Fruit fly (Drosophila melanogaster): ENCODE results near the gene CG32201.
A peak's percentile ranks its signal among the peaks of the same experiment; 100 is the strongest.

CG32201 gene

DNA sequence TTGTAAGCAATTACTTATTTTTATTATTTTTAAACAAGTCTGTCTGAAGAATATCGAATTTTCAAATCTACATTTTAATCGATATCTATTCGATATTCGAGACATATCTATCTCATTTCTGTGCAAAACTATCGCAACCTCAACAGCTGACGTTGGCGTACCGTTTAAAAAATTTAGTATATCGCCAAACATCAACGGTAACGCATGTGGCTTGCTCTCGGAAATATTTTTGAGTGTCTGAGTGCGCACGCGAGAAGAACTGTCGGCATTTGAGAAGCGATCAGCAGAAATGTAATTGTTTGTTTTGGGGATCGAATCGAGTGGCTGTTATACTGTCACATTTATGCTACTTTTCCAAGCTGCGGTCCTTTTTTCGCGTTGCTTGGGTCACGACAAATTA, 16.4 kb downstream of the CG32201 start, which contains the start of gene MYPT-75D (continued):
- peak; percentile 29 for TF ChIP-seq CG30020 (tag; optimal IDR thresholded peaks at IDR 0.05)
- peak; percentile 81 for TF ChIP-seq CG2129 (GFP tag; IDR thresholded peaks at IDR 0.05; ENCODE audit: partially characterized antibody)
- no peak for TF ChIP-seq CG11093 (GFP tag; IDR thresholded peaks at IDR 0.05)
- no peak for TF ChIP-seq Trl (optimal IDR thresholded peaks at IDR 0.05)
- peak; percentile 51 for TF ChIP-seq Trl (GFP tag; optimal IDR thresholded peaks at IDR 0.05)
- no peak for TF ChIP-seq Mad (GFP tag; optimal IDR thresholded peaks at IDR 0.05)
- no peak for TF ChIP-seq CG18599 (GFP tag; optimal IDR thresholded peaks at IDR 0.05)
- no peak for TF ChIP-seq CG10209 (GFP tag; optimal IDR thresholded peaks at IDR 0.05)
- peak; percentile 45 for TF ChIP-seq Fer1 (GFP tag; optimal IDR thresholded peaks at IDR 0.05)
- TF ChIP-seq pb (GFP tag; optimal IDR thresholded peaks at IDR 0.05): no peak
- TF ChIP-seq dm (GFP tag; optimal IDR thresholded peaks at IDR 0.05): peak; percentile 57
- no peak for TF ChIP-seq seq (GFP tag; IDR thresholded peaks at IDR 0.05)
- TF ChIP-seq nerfin-1 (tag; optimal IDR thresholded peaks at IDR 0.05): peak; percentile 67
- peak; percentile 14 for TF ChIP-seq lbe (GFP tag; optimal IDR thresholded peaks at IDR 0.05)
- no peak for TF ChIP-seq sisA (GFP tag; IDR thresholded peaks at IDR 0.05)
- TF ChIP-seq sug (tag; optimal IDR thresholded peaks at IDR 0.05): peak; percentile 41
- TF ChIP-seq CG8765 (GFP tag; IDR thresholded peaks at IDR 0.05): no peak
- TF ChIP-seq slp2 (GFP tag; optimal IDR thresholded peaks at IDR 0.05): no peak
- TF ChIP-seq chm (GFP tag; IDR thresholded peaks at IDR 0.05): peak; percentile 83
- TF ChIP-seq CG16815 (GFP tag; optimal IDR thresholded peaks at IDR 0.05): no peak
- no peak for TF ChIP-seq ewg (GFP tag; optimal IDR thresholded peaks at IDR 0.05)
- peak; percentile 46 for TF ChIP-seq CrebB (tag; optimal IDR thresholded peaks at IDR 0.05)
- TF ChIP-seq Dbx (GFP tag; IDR thresholded peaks at IDR 0.05): peak; percentile 52; the same call in 2 of the 3 replicates
- TF ChIP-seq corto (GFP tag; optimal IDR thresholded peaks at IDR 0.05): no peak
- peak; percentile 30 for TF ChIP-seq CG33213 (GFP tag; optimal IDR thresholded peaks at IDR 0.05)
- no peak for TF ChIP-seq CG6254 (GFP tag; optimal IDR thresholded peaks at IDR 0.05)
- TF ChIP-seq H15 (GFP tag; IDR thresholded peaks at IDR 0.05): no peak
- TF ChIP-seq sob (GFP tag; IDR thresholded peaks at IDR 0.05): 0 out of 2 replicates have a peak, but pooled peaks have one; percentile 33
- TF ChIP-seq sr (GFP tag; IDR thresholded peaks at IDR 0.05): peak; percentile 54; the same call in 1 of the 3 replicates
- no peak for TF ChIP-seq sima (GFP tag; optimal IDR thresholded peaks at IDR 0.05)
- peak; percentile 38; the same call in 1 of the 2 replicates for TF ChIP-seq Rfx (GFP tag; IDR thresholded peaks at IDR 0.05)
- TF ChIP-seq Six4 (GFP tag; optimal IDR thresholded peaks at IDR 0.05): no peak
- no peak for TF ChIP-seq CG11456 (GFP tag; IDR thresholded peaks at IDR 0.05)
- TF ChIP-seq CG16863 (GFP tag; optimal IDR thresholded peaks at IDR 0.05): peak; percentile 17
- peak; percentile 89 for TF ChIP-seq tna (GFP tag; IDR thresholded peaks at IDR 0.05; ENCODE audit: partially characterized antibody)
- TF ChIP-seq D19B (GFP tag; optimal IDR thresholded peaks at IDR 0.05): no peak
- TF ChIP-seq CG15696 (tag; optimal IDR thresholded peaks at IDR 0.05): no peak
- TF ChIP-seq Hand (GFP tag; optimal IDR thresholded peaks at IDR 0.05): no peak
- TF ChIP-seq pita (GFP tag; optimal IDR thresholded peaks at IDR 0.05): no peak
- no peak for TF ChIP-seq BtbVII (GFP tag; optimal IDR thresholded peaks at IDR 0.05)
- TF ChIP-seq HLH54F (GFP tag; optimal IDR thresholded peaks at IDR 0.05): peak; percentile 2
- peak; percentile 64 for TF ChIP-seq her (GFP tag; optimal IDR thresholded peaks at IDR 0.05)
- TF ChIP-seq lola (GFP tag; optimal IDR thresholded peaks at IDR 0.05): no peak
- no peak for TF ChIP-seq CG17361 (GFP tag; IDR thresholded peaks at IDR 0.05)
- peak; percentile 39; the same call in 1 of the 2 replicates for TF ChIP-seq Adf1 (GFP tag; IDR thresholded peaks at IDR 0.05)
- TF ChIP-seq CG34376 (GFP tag; optimal IDR thresholded peaks at IDR 0.05): peak; percentile 60
- no peak for TF ChIP-seq Poxn (GFP tag; IDR thresholded peaks at IDR 0.05)
- no peak for TF ChIP-seq ttk (GFP tag; IDR thresholded peaks at IDR 0.05)
- TF ChIP-seq CG32532 (GFP tag; IDR thresholded peaks at IDR 0.05): peak; percentile 29; the same call in 1 of the 2 replicates
- TF ChIP-seq CG1832 (GFP tag; optimal IDR thresholded peaks at IDR 0.05): no peak
- peak; percentile 82 for TF ChIP-seq inv (GFP tag; IDR thresholded peaks at IDR 0.05; ENCODE audit: partially characterized antibody)
- TF ChIP-seq CG9215 (GFP tag; IDR thresholded peaks at IDR 0.05): no peak
